Fruit fly (Drosophila melanogaster) whole organism, prepupa: ENCODE results near the gene Muted.
A peak's percentile ranks its signal among the peaks of the same experiment; 100 is the strongest.

Experiments
- CG3032 ChIP-seq: fragments of 200-800 bp; optimal IDR thresholded peaks from 2 replicates; lab custom pipeline; 2019; ENCODE audit warnings: missing biosample characterization, mild to moderate bottlenecking, missing genetic modification characterization, moderate library complexity
- Smox ChIP-seq: fragments of 200-800 bp; sonication (Bioruptor generic); optimal IDR thresholded peaks from 3 replicates; lab custom pipeline; 2016; ENCODE audit warnings: missing biosample characterization, missing genetic modification characterization

DNA sequence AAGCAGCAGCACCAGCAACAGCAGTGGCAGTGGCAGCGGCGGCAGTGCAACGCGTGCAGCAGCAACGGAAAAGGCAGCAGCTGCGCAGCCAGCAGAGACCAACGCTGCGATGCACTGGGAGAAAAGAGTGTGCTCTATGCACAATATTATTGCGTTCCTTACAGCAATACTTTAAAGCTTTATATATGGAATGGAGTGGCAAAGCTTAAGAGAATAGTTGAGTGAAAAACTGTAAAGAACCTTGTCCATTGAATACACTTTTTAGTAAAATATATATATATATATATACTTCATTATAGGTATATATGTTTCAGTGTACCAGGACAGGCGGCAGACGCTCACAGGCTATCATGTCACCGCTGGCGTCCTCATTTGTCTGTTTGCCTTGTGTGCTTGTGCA, 37.7 kb upstream of the Muted start:
- TF ChIP-seq CG3032 (tag; lab: Kevin White, UChicago), result peak; percentile 77
- peak; percentile 20 for TF ChIP-seq Smox (GFP tag; lab: Kevin White, UChicago)
